Fruit fly (Drosophila melanogaster) whole organism, embryonic: ENCODE results near the gene CG31832.

Source experiments
- CG13123 ChIP-seq: fragments of 200-800 bp; sonication (Bioruptor generic); optimal IDR thresholded peaks from 2 replicates; lab custom pipeline; 2016; ENCODE audit warnings: missing biosample characterization, missing genetic modification characterization
- CG4282 ChIP-seq: fragments of 200-800 bp; sonication (Bioruptor generic); optimal IDR thresholded peaks from 2 replicates; lab custom pipeline; 2016; ENCODE audit warnings: missing biosample characterization, missing genetic modification characterization
- CG6854 ChIP-seq: fragments of 200-800 bp; sonication (Bioruptor generic); optimal IDR thresholded peaks from 3 replicates; lab custom pipeline; 2017; ENCODE audit warnings: missing biosample characterization, mild to moderate bottlenecking, missing genetic modification characterization
- E2f1 ChIP-seq: fragments of 200-800 bp; sonication (Bioruptor generic); IDR thresholded peaks from 2 replicates; pipeline ENCODE4 v1.3.6; 2022; ENCODE audit warnings: missing biosample characterization, missing genetic modification characterization
- Hsf ChIP-seq: fragments of 200-800 bp; sonication (Bioruptor generic); optimal IDR thresholded peaks from 3 replicates; lab custom pipeline; 2016; ENCODE audit warnings: missing biosample characterization, missing genetic modification characterization
- Nf-YB ChIP-seq: fragments of 200-800 bp; sonication (Bioruptor generic); optimal IDR thresholded peaks from 3 replicates; lab custom pipeline; 2019; ENCODE audit warnings: missing biosample characterization, mild to moderate bottlenecking, missing genetic modification characterization, moderate library complexity
- dimm ChIP-seq: fragments of 200-800 bp; sonication (Bioruptor generic); IDR thresholded peaks from 2 replicates; pipeline ENCODE4 v1.3.6; 2022; ENCODE audit warnings: missing biosample characterization, missing genetic modification characterization
- fd3F ChIP-seq: fragments of 200-800 bp; sonication (Bioruptor generic); optimal IDR thresholded peaks from 2 replicates; lab custom pipeline; 2018; ENCODE audit warnings: missing biosample characterization, mild to moderate bottlenecking, missing genetic modification characterization, moderate library complexity
- nerfin-2 ChIP-seq: fragments of 200-800 bp; sonication (Bioruptor generic); IDR thresholded peaks from 2 replicates; pipeline ENCODE4 v1.3.6; 2022; ENCODE audit warnings: missing biosample characterization, missing genetic modification characterization; ENCODE audit not compliant: partially characterized antibody

dm6 chr2L:15057225-15058117 lies 25.9 kb upstream of the CG31832 start, which contains the start of gene ck:
- TF ChIP-seq nerfin-2 (GFP tag; lab: Robert Waterston, UW), result peak; percentile 89
- no peak for TF ChIP-seq Nf-YB (GFP tag; lab: Kevin White, UChicago)
- no peak for TF ChIP-seq CG4282
- TF ChIP-seq fd3F (GFP tag; lab: Kevin White, UChicago), result no peak
- no peak for TF ChIP-seq CG13123 (GFP tag; lab: Kevin White, UChicago)
- no peak for TF ChIP-seq CG6854
- TF ChIP-seq dimm (GFP tag; lab: Robert Waterston, UW), result no peak
- TF ChIP-seq E2f1 (GFP tag; lab: Robert Waterston, UW), result no peak
- no peak for TF ChIP-seq Hsf
